Fruit fly (Drosophila melanogaster): ENCODE data around the gene grp.
A peak's percentile ranks its signal among the peaks of the same experiment; 100 is the strongest.

grp gene

DNA sequence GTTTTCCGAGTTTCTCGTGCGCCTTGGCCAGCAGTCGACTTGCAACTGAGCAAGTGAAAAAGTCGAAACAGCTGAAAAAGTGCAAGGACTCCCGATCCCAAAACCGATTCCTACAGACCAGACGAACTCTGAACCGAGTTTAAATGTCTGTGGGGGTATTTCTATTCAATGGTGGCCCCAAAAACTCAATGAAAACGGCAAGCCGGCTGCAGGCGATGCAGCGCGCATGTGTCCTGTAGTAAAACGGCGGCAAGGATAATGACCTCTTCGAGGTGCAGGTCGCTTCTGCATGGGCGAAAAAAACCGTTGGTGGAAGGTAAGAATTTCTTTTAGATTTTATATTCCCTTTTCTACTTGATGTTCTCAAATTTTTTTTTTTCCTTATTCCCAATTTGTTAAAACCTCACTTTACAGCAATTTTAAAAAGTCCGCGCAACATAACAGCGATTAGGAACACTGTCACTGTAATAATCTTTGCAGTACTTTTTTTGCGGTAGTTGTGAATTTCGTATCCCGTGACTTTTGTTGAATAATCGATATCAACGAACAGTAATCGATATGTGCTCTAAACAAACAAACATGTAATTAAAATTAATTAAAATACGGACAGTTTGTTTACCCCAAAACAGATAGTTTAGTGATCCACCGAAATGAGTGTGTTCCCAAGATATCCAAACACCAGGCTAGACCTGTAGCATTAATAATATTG is 3.0 kb upstream of the grp start, which contains the start of the genes Trpgamma and her (continued):
- peak; percentile 91 for TF ChIP-seq amos (GFP tag; IDR thresholded peaks at IDR 0.05; ENCODE audit: partially characterized antibody)
- peak; percentile 92 for TF ChIP-seq E2f2 (GFP tag; IDR thresholded peaks at IDR 0.05)
- TF ChIP-seq Mes4 (GFP tag; optimal IDR thresholded peaks at IDR 0.05) = no peak
- no peak for TF ChIP-seq CG9932 (GFP tag; IDR thresholded peaks at IDR 0.05)
- TF ChIP-seq CG4854 (GFP tag; optimal IDR thresholded peaks at IDR 0.05) = no peak
- no peak for TF ChIP-seq CG3847 (GFP tag; IDR thresholded peaks at IDR 0.05)
- no peak for TF ChIP-seq gcm (GFP tag; optimal IDR thresholded peaks at IDR 0.05)
- no peak for TF ChIP-seq CG7839 (tag; optimal IDR thresholded peaks at IDR 0.05)
- no peak for TF ChIP-seq pfk (GFP tag; optimal IDR thresholded peaks at IDR 0.05)
- peak; percentile 18 for TF ChIP-seq bcd (GFP tag; optimal IDR thresholded peaks at IDR 0.05)
- TF ChIP-seq CG9817 (tag; optimal IDR thresholded peaks at IDR 0.05) = no peak
- TF ChIP-seq Fer3 (tag; optimal IDR thresholded peaks at IDR 0.05) = no peak
- no peak for TF ChIP-seq CG9876 (GFP tag; optimal IDR thresholded peaks at IDR 0.05)
- TF ChIP-seq CG15011 (GFP tag; optimal IDR thresholded peaks at IDR 0.05) = no peak
- TF ChIP-seq CG1647 (GFP tag; optimal IDR thresholded peaks at IDR 0.05) = no peak
- TF ChIP-seq C15 (GFP tag; IDR thresholded peaks at IDR 0.05) = no peak
- TF ChIP-seq Spps (tag; optimal IDR thresholded peaks at IDR 0.05) = no peak
- TF ChIP-seq CG17829 (tag; optimal IDR thresholded peaks at IDR 0.05) = peak; percentile 25
- TF ChIP-seq dmrt11E (tag; optimal IDR thresholded peaks at IDR 0.05) = no peak
- peak; percentile 53 for TF ChIP-seq B-H2 (GFP tag; optimal IDR thresholded peaks at IDR 0.05)
- no peak for TF ChIP-seq hth (optimal IDR thresholded peaks at IDR 0.05)
- TF ChIP-seq Lpt (GFP tag; optimal IDR thresholded peaks at IDR 0.05) = no peak
- no peak for TF ChIP-seq dmrt99B (tag; optimal IDR thresholded peaks at IDR 0.05)
- no peak for TF ChIP-seq Hr78 (GFP tag; optimal IDR thresholded peaks at IDR 0.05)
- no peak for TF ChIP-seq Asciz (GFP tag; optimal IDR thresholded peaks at IDR 0.05)
- TF ChIP-seq dysf (GFP tag; IDR thresholded peaks at IDR 0.05) = no peak
- TF ChIP-seq CG6765 (GFP tag; optimal IDR thresholded peaks at IDR 0.05) = no peak
- peak; percentile 0 for TF ChIP-seq CG3163 (GFP tag; optimal IDR thresholded peaks at IDR 0.05)
- TF ChIP-seq CTCF (GFP tag; optimal IDR thresholded peaks at IDR 0.05) = no peak
- peak; percentile 2 for TF ChIP-seq tin (GFP tag; optimal IDR thresholded peaks at IDR 0.05)
- TF ChIP-seq Sox100B (GFP tag; optimal IDR thresholded peaks at IDR 0.05) = no peak
- no peak for TF ChIP-seq CG17912 (GFP tag; optimal IDR thresholded peaks at IDR 0.05)
- no peak for TF ChIP-seq B-H1 (GFP tag; IDR thresholded peaks at IDR 0.05)
- TF ChIP-seq CG2889 (GFP tag; IDR thresholded peaks at IDR 0.05) = no peak
- no peak for TF ChIP-seq pb (GFP tag; optimal IDR thresholded peaks at IDR 0.05)
- TF ChIP-seq CG3838 (GFP tag; optimal IDR thresholded peaks at IDR 0.05) = peak; percentile 7
- no peak for TF ChIP-seq CG32772 (GFP tag; IDR thresholded peaks at IDR 0.05)
- no peak for TF ChIP-seq H2.0 (GFP tag; IDR thresholded peaks at IDR 0.05)
- no peak for TF ChIP-seq kni (GFP tag; optimal IDR thresholded peaks at IDR 0.05)
- TF ChIP-seq jing (GFP tag; optimal IDR thresholded peaks at IDR 0.05) = no peak
- TF ChIP-seq CG10565 (GFP tag; optimal IDR thresholded peaks at IDR 0.05) = no peak
- peak; percentile 88 for TF ChIP-seq sna (GFP tag; IDR thresholded peaks at IDR 0.05; ENCODE audit: partially characterized antibody)
- no peak for TF ChIP-seq maf-S (GFP tag; optimal IDR thresholded peaks at IDR 0.05)
- no peak for TF ChIP-seq onecut (GFP tag; IDR thresholded peaks at IDR 0.05)
- TF ChIP-seq Aef1 (GFP tag; IDR thresholded peaks at IDR 0.05) = no peak
- TF ChIP-seq peb (GFP tag; IDR thresholded peaks at IDR 0.05) = no peak
- no peak for TF ChIP-seq CG8281 (tag; optimal IDR thresholded peaks at IDR 0.05)
- no peak for TF ChIP-seq CG3281 (GFP tag; optimal IDR thresholded peaks at IDR 0.05)
- TF ChIP-seq dm (GFP tag; optimal IDR thresholded peaks at IDR 0.05) = peak; percentile 8
- TF ChIP-seq prd (optimal IDR thresholded peaks at IDR 0.05) = no peak
- no peak for TF ChIP-seq prd (GFP tag; IDR thresholded peaks at IDR 0.05)
- no peak for TF ChIP-seq Jarid2 (GFP tag; optimal IDR thresholded peaks at IDR 0.05)
